Fruit fly (Drosophila melanogaster): Measurements from ENCODE around the gene CG45099.

DNA sequence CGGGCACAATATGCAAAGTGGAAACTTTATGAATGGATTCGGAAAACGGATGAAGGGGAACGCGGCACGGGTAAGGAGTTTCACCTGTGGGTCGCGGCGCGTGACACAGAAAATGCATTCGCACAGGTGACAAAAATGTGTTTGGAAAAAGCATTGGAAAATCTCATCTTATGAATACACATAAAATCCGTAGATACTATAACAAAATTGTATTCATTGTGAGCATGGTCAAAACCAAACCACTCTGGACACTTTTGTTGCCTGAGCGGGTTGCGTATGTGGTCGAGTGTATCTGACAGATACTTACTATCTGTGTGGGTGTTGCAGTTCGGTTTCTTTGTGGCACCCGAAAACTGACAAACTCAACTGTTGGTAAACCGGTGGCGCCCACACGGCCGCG lies 5.4 kb upstream of the CG45099 start:
- TF ChIP-seq usp (GFP tag; optimal IDR thresholded peaks at IDR 0.05): no peak
- no peak for TF ChIP-seq Myc (optimal IDR thresholded peaks at IDR 0.05)
- TF ChIP-seq ey (GFP tag; optimal IDR thresholded peaks at IDR 0.05): peak; percentile 62
